Worm (Caenorhabditis elegans): ENCODE measurements around the gene T11F8.12.

ce11 chrIV:5462820-5463219 lies 19.3 kb downstream of the T11F8.12 start:
- TF ChIP-seq unc-62 (GFP tag; optimal IDR thresholded peaks at IDR 0.05) (no peak), sma-9 (GFP tag; optimal IDR thresholded peaks at IDR 0.05) (no peak), sma-9 (tag; optimal IDR thresholded peaks at IDR 0.05) (no peak), nhr-25 (tag; optimal IDR thresholded peaks at IDR 0.05) (no peak), F13H6.1 (tag; optimal IDR thresholded peaks at IDR 0.05) (no peak), ceh-82 (tag; optimal IDR thresholded peaks at IDR 0.05) (no peak), snpc-4 (tag; optimal IDR thresholded peaks at IDR 0.05) (no peak), ztf-11 (tag; optimal IDR thresholded peaks at IDR 0.05) (no peak)

Measured in whole organism, L2 larva.